Worm (Caenorhabditis elegans): ENCODE data around the gene scl-6.

scl-6 gene

DNA sequence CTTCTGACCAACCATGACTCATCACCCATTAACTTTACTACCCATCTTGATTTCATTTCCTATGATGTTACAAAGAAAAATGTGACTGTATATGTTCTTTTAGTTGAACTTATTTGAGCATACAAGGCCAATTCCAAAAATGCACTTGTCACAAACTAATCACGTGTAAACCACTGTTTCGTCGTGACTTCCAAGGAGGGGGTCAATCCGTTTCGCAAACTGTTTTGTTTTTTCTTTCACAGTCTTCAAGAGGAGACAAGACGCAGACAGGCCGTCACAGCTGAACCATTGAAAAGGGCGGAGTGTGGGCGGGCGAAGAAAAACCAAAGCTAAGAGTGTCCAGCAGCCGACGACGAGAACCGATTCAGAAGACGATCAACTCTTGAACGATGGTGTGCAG, 10.6 kb downstream of the scl-6 start, which contains the start of gene C39E9.8:
TSS of gene C39E9.8 (plus strand) at position 328 of the 400 bp plus-strand sequence.
- no peak for TF ChIP-seq lin-39 (tag; optimal IDR thresholded peaks at IDR 0.05)
- TF ChIP-seq fos-1 (tag; optimal IDR thresholded peaks at IDR 0.05): peak; percentile 41
- TF ChIP-seq sma-9 (GFP tag; optimal IDR thresholded peaks at IDR 0.05): peak; percentile 74
- peak; percentile 1 for TF ChIP-seq sma-9 (tag; optimal IDR thresholded peaks at IDR 0.05)
- TF ChIP-seq nhr-21 (tag; optimal IDR thresholded peaks at IDR 0.05): peak; percentile 52
- TF ChIP-seq Y55F3AM.14 (GFP tag; optimal IDR thresholded peaks at IDR 0.05): peak; percentile 23
- peak; percentile 48 for TF ChIP-seq blmp-1 (tag; optimal IDR thresholded peaks at IDR 0.05; ENCODE audit: insufficient read depth)
- TF ChIP-seq egl-27 (tag; optimal IDR thresholded peaks at IDR 0.05): peak; percentile 13
- TF ChIP-seq sma-3 (GFP tag; optimal IDR thresholded peaks at IDR 0.05): peak; percentile 77
- peak; percentile 94 for TF ChIP-seq nhr-25 (tag; optimal IDR thresholded peaks at IDR 0.05)
- TF ChIP-seq C34F6.9 (tag; optimal IDR thresholded peaks at IDR 0.05): no peak
- TF ChIP-seq nhr-129 (tag; optimal IDR thresholded peaks at IDR 0.05): peak; percentile 71
- no peak for TF ChIP-seq ceh-82 (tag; optimal IDR thresholded peaks at IDR 0.05)
- TF ChIP-seq nhr-6 (tag; optimal IDR thresholded peaks at IDR 0.05): peak; percentile 14

DNA sequence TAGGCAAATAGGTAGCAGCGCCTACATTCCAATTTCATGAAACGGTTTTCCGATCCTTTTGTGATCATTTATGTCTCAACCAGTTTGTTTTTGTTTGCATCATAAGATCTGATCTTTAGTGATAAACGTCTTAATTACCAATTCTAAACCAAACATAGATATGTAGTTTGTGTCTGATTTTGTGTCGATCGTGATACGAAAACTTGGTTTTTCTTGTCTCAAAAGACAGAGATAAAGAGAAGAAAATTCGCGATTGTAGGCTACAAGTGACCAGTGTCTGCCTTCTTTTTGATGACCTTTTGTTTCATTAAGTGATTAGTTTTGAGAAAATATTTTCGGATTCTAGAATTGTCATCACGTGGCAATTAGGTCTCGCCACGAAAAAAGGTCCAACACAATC, 11.6 kb downstream of the scl-6 start:
- TF ChIP-seq F13H6.1 (tag; optimal IDR thresholded peaks at IDR 0.05): no peak
- no peak for TF ChIP-seq egl-27 (tag; optimal IDR thresholded peaks at IDR 0.05)
- TF ChIP-seq ztf-11 (tag; optimal IDR thresholded peaks at IDR 0.05): no peak
- no peak for TF ChIP-seq nhr-6 (tag; optimal IDR thresholded peaks at IDR 0.05)
- no peak for TF ChIP-seq unc-39 (tag; optimal IDR thresholded peaks at IDR 0.05)
- no peak for TF ChIP-seq ama-1 (optimal IDR thresholded peaks at IDR 0.05)
- TF ChIP-seq lin-11 (tag; optimal IDR thresholded peaks at IDR 0.05): no peak
- TF ChIP-seq nhr-129 (tag; optimal IDR thresholded peaks at IDR 0.05): peak; percentile 98
- TF ChIP-seq nhr-21 (tag; optimal IDR thresholded peaks at IDR 0.05): peak; percentile 55
- TF ChIP-seq sma-3 (GFP tag; optimal IDR thresholded peaks at IDR 0.05): peak; percentile 36
- no peak for TF ChIP-seq elt-3 (tag; optimal IDR thresholded peaks at IDR 0.05)
- no peak for TF ChIP-seq gmeb-1 (tag; optimal IDR thresholded peaks at IDR 0.05)
- TF ChIP-seq lsy-2 (tag; optimal IDR thresholded peaks at IDR 0.05): no peak
- TF ChIP-seq nhr-12 (tag; optimal IDR thresholded peaks at IDR 0.05): no peak
- no peak for TF ChIP-seq skn-1 (tag; optimal IDR thresholded peaks at IDR 0.05)
- no peak for TF ChIP-seq ztf-1 (GFP tag; conservative IDR thresholded peaks at IDR 0.05)
- no peak for TF ChIP-seq sma-9 (GFP tag; optimal IDR thresholded peaks at IDR 0.05)
- TF ChIP-seq sma-9 (tag; optimal IDR thresholded peaks at IDR 0.05): no peak
- TF ChIP-seq nhr-11 (tag; optimal IDR thresholded peaks at IDR 0.05): peak; percentile 35
- no peak for TF ChIP-seq ceh-16 (tag; optimal IDR thresholded peaks at IDR 0.05)
- TF ChIP-seq dmd-4 (tag; optimal IDR thresholded peaks at IDR 0.05): no peak
- no peak for TF ChIP-seq ZK546.5 (tag; optimal IDR thresholded peaks at IDR 0.05)
- TF ChIP-seq lin-39 (tag; optimal IDR thresholded peaks at IDR 0.05): no peak
- no peak for TF ChIP-seq nhr-77 (tag; optimal IDR thresholded peaks at IDR 0.05)
- no peak for TF ChIP-seq Y55F3AM.14 (GFP tag; optimal IDR thresholded peaks at IDR 0.05)
- TF ChIP-seq ceh-82 (tag; optimal IDR thresholded peaks at IDR 0.05): no peak
- no peak for TF ChIP-seq elt-1 (tag; optimal IDR thresholded peaks at IDR 0.05)
- no peak for TF ChIP-seq fos-1 (tag; optimal IDR thresholded peaks at IDR 0.05)
- no peak for TF ChIP-seq sem-4 (tag; optimal IDR thresholded peaks at IDR 0.05)
- no peak for TF ChIP-seq blmp-1 (tag; optimal IDR thresholded peaks at IDR 0.05; ENCODE audit: insufficient read depth)
- TF ChIP-seq nhr-23 (tag; optimal IDR thresholded peaks at IDR 0.05): no peak
- TF ChIP-seq snpc-4 (tag; optimal IDR thresholded peaks at IDR 0.05): no peak
- TF ChIP-seq nhr-237 (tag; optimal IDR thresholded peaks at IDR 0.05): no peak
- no peak for TF ChIP-seq C34F6.9 (tag; optimal IDR thresholded peaks at IDR 0.05)
- peak; percentile 66 for TF ChIP-seq nhr-25 (tag; optimal IDR thresholded peaks at IDR 0.05)
- TF ChIP-seq mab-5 (tag; optimal IDR thresholded peaks at IDR 0.05): no peak
- TF ChIP-seq crh-2 (tag; optimal IDR thresholded peaks at IDR 0.05): no peak
- TF ChIP-seq mdl-1 (tag; optimal IDR thresholded peaks at IDR 0.05): no peak
- no peak for TF ChIP-seq mbf-1 (tag; optimal IDR thresholded peaks at IDR 0.05)

DNA sequence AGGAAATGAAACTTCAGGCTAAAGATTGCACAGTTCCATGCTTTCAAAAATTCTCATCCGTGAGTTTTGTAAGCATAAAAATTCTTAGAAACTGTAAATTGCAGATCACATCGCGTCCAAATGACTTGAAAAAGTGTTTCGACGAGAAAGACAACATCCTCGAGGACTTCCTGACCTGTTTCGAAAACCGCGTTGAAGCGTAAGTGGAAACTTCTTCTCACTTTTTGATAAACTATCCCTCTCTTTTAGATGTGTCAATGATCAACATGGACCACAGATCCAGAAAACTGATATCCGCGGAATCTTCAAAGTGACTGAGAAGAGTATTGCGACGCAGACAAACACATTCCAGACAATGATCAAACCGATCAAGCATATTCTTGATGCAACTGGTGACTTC, 12.3 kb downstream of the scl-6 start:
- TF ChIP-seq snpc-4 (tag; optimal IDR thresholded peaks at IDR 0.05) (no peak), lin-11 (tag; optimal IDR thresholded peaks at IDR 0.05) (no peak), ztf-11 (tag; optimal IDR thresholded peaks at IDR 0.05) (no peak), blmp-1 (tag; optimal IDR thresholded peaks at IDR 0.05; ENCODE audit: insufficient read depth) (no peak), nhr-129 (tag; optimal IDR thresholded peaks at IDR 0.05) (peak; percentile 19), elt-1 (tag; optimal IDR thresholded peaks at IDR 0.05) (no peak)
